Worm (Caenorhabditis elegans): ENCODE results near the gene slc-17.7.

Gene slc-17.7

ce11 chrV:9266399-9266798 is at the start of gene slc-17.7:
slc-17.7 (minus strand) TSS chrV:9266499.
- TF ChIP-seq pha-4 (tag; optimal IDR thresholded peaks at IDR 0.05) (no peak), unc-39 (tag; optimal IDR thresholded peaks at IDR 0.05) (no peak), egl-27 (tag; optimal IDR thresholded peaks at IDR 0.05) (no peak)

- TF ChIP-seq jun-1 (tag; optimal IDR thresholded peaks at IDR 0.05) (no peak), lsy-12 (tag; optimal IDR thresholded peaks at IDR 0.05) (no peak), pqm-1 (tag; optimal IDR thresholded peaks at IDR 0.05) (no peak), skn-1 (tag; optimal IDR thresholded peaks at IDR 0.05) (no peak), ztf-11 (tag; optimal IDR thresholded peaks at IDR 0.05) (no peak), elt-3 (tag; optimal IDR thresholded peaks at IDR 0.05) (no peak)
Observed at ce11 chrV:9314408-9314807, 48.1 kb upstream of the slc-17.7 start.

- TF ChIP-seq mml-1 (tag; optimal IDR thresholded peaks at IDR 0.05) (no peak), eor-1 (tag; optimal IDR thresholded peaks at IDR 0.05) (no peak), nhr-12 (tag; optimal IDR thresholded peaks at IDR 0.05) (no peak), fkh-10 (GFP tag; optimal IDR thresholded peaks at IDR 0.05) (peak; percentile 79)
Observed at ce11 chrV:9312377-9312776, 46.1 kb upstream of the slc-17.7 start.

- TF ChIP-seq ztf-11 (tag; optimal IDR thresholded peaks at IDR 0.05) (no peak), sea-2 (GFP tag; optimal IDR thresholded peaks at IDR 0.05) (no peak), ceh-82 (tag; optimal IDR thresholded peaks at IDR 0.05) (no peak), fos-1 (tag; optimal IDR thresholded peaks at IDR 0.05) (no peak), daf-12 (tag; optimal IDR thresholded peaks at IDR 0.05) (no peak), nhr-23 (tag; optimal IDR thresholded peaks at IDR 0.05) (no peak), nhr-25 (tag; optimal IDR thresholded peaks at IDR 0.05) (no peak), lsy-12 (tag; optimal IDR thresholded peaks at IDR 0.05) (no peak), mml-1 (tag; optimal IDR thresholded peaks at IDR 0.05) (no peak), nhr-43 (tag; optimal IDR thresholded peaks at IDR 0.05; ENCODE audit: poor library complexity, severe bottlenecking) (no peak), jun-1 (tag; optimal IDR thresholded peaks at IDR 0.05) (no peak)
Observed at ce11 chrV:9305116-9305515, 38.8 kb upstream of the slc-17.7 start, which contains the start of gene F44A2.3. F44A2.3 (plus strand) TSS chrV:9305416.

ce11 chrV:9303026-9303425 is 36.7 kb upstream of the slc-17.7 start, which contains the start of gene nhr-39:
nhr-39 (plus strand) TSS chrV:9303326.
- no peak for TF ChIP-seq fos-1 (tag; optimal IDR thresholded peaks at IDR 0.05)
- TF ChIP-seq fkh-2 (tag; optimal IDR thresholded peaks at IDR 0.05): no peak
- no peak for TF ChIP-seq ceh-28 (tag; optimal IDR thresholded peaks at IDR 0.05)
- TF ChIP-seq jun-1 (tag; optimal IDR thresholded peaks at IDR 0.05): no peak
- no peak for TF ChIP-seq nhr-25 (tag; optimal IDR thresholded peaks at IDR 0.05)
- TF ChIP-seq nhr-76 (tag; optimal IDR thresholded peaks at IDR 0.05): no peak
- TF ChIP-seq nhr-43 (tag; optimal IDR thresholded peaks at IDR 0.05; ENCODE audit: poor library complexity, severe bottlenecking): no peak
- TF ChIP-seq mdl-1 (tag; optimal IDR thresholded peaks at IDR 0.05): no peak
- TF ChIP-seq lin-39 (tag; optimal IDR thresholded peaks at IDR 0.05): no peak
- TF ChIP-seq ama-1 (optimal IDR thresholded peaks at IDR 0.05): no peak
- no peak for TF ChIP-seq unc-39 (tag; optimal IDR thresholded peaks at IDR 0.05)

- TF ChIP-seq eor-1 (tag; optimal IDR thresholded peaks at IDR 0.05) (no peak), pha-4 (tag; optimal IDR thresholded peaks at IDR 0.05) (peak; percentile 23)
Observed at ce11 chrV:9297332-9297731, 31.0 kb upstream of the slc-17.7 start, which contains the start of gene F44A2.5. F44A2.5 (plus strand) TSS chrV:9297632.

- TF ChIP-seq pha-4 (tag; optimal IDR thresholded peaks at IDR 0.05): peak; percentile 17
- TF ChIP-seq egl-5 (tag; optimal IDR thresholded peaks at IDR 0.05): no peak
- TF ChIP-seq nhr-23 (tag; optimal IDR thresholded peaks at IDR 0.05): no peak
Observed at ce11 chrV:9295581-9295980, 29.3 kb upstream of the slc-17.7 start.

ce11 chrV:9293359-9293758 is 27.1 kb upstream of the slc-17.7 start:
- TF ChIP-seq tbx-2 (tag; optimal IDR thresholded peaks at IDR 0.05) (peak; percentile 16), sea-2 (GFP tag; optimal IDR thresholded peaks at IDR 0.05) (no peak), nfya-1 (tag; optimal IDR thresholded peaks at IDR 0.05; ENCODE audit: insufficient read depth) (peak; percentile 11)
